Worm (Caenorhabditis elegans) whole organism, L4 larva: ENCODE measurements around the gene mrps-26.
"Not testable (repeated sequence)": the region's sequence is repeated elsewhere in the genome, so short reads cannot be mapped to it uniquely, and the experiment has no call there.

ENCODE experiments used
- D1046.2 ChIP-seq: fragments of 200-800 bp; sonication (Bioruptor generic); IDR thresholded peaks from 2 replicates; pipeline ENCODE4 v1.3.6; 2022; ENCODE audit warnings: missing genetic modification characterization, missing compliant biosample characterization
- F37D6.2 ChIP-seq: sonication (generic microtip); optimal IDR thresholded peaks from 2 replicates; lab custom pipeline; 2016; ENCODE audit warnings: mild to moderate bottlenecking, missing genetic modification characterization, missing compliant biosample characterization
- F49E8.2 ChIP-seq: sonication (generic microtip); optimal IDR thresholded peaks from 2 replicates; lab custom pipeline; 2016; ENCODE audit warnings: missing compliant biosample characterization, mild to moderate bottlenecking, missing genetic modification characterization, borderline replicate concordance
- T20F7.1 ChIP-seq: fragments of 200-800 bp; sonication (Bioruptor generic); optimal IDR thresholded peaks from 2 replicates; lab custom pipeline; 2018; ENCODE audit warnings: mild to moderate bottlenecking, missing genetic modification characterization, missing compliant biosample characterization
- Y48G9A.11 ChIP-seq: fragments of 200-800 bp; sonication (Bioruptor generic); IDR thresholded peaks from 2 replicates; pipeline ENCODE4 v1.3.6; 2022; ENCODE audit warnings: missing genetic modification reagents, missing genetic modification characterization, missing compliant biosample characterization
- ZK337.2 ChIP-seq: fragments of 200-800 bp; sonication (Bioruptor generic); IDR thresholded peaks from 2 replicates; pipeline ENCODE4 v1.3.6; 2022; ENCODE audit warnings: missing genetic modification reagents, missing genetic modification characterization, missing compliant biosample characterization
- aha-1 ChIP-seq: fragments of 150-350 bp; peaks from one replicate; lab custom pipeline; 2014; ENCODE audit warnings: missing biosample characterization, missing genetic modification characterization
- arid-1 ChIP-seq: fragments of 200-800 bp; sonication (Bioruptor generic); conservative IDR thresholded peaks from 2 replicates; pipeline ENCODE4 v1.3.6; 2022; ENCODE audit warnings: missing genetic modification reagents, missing genetic modification characterization, missing compliant biosample characterization
- ceh-20 ChIP-seq: fragments of 200-800 bp; sonication (Bioruptor generic); IDR thresholded peaks from 2 replicates; pipeline ENCODE4 v1.3.6; 2022; ENCODE audit warnings: missing genetic modification reagents, missing genetic modification characterization, missing compliant biosample characterization
- ceh-44 ChIP-seq: fragments of 200-800 bp; sonication (Bioruptor generic); IDR thresholded peaks from 2 replicates; pipeline ENCODE4 v1.3.6; 2022; ENCODE audit warnings: missing genetic modification reagents, missing genetic modification characterization, missing compliant biosample characterization
- ctbp-1 ChIP-seq: fragments of 200-800 bp; sonication (Bioruptor generic); IDR thresholded peaks from 2 replicates; pipeline ENCODE4 v1.3.6; 2022; ENCODE audit warnings: missing genetic modification reagents, missing genetic modification characterization, missing compliant biosample characterization
- daf-16 ChIP-seq, 3 experiments: sonication (generic microtip); optimal IDR thresholded peaks; 2 replicates each; lab custom pipeline; 2016 to 2017; ENCODE audit warnings: missing genetic modification characterization in 3 of 3, missing genetic modification reagents in 3 of 3, mild to moderate bottlenecking in 2 of 3, missing compliant biosample characterization in 2 of 3, missing biosample characterization in 1 of 3, moderate library complexity in 1 of 3
- daf-8 ChIP-seq: fragments of 200-800 bp; sonication (Bioruptor generic); IDR thresholded peaks from 2 replicates; pipeline ENCODE4 v1.3.6; 2022; ENCODE audit warnings: missing genetic modification characterization, missing compliant biosample characterization
- dmd-6 ChIP-seq: fragments of 200-800 bp; sonication (Bioruptor generic); IDR thresholded peaks from 2 replicates; pipeline ENCODE4 v1.3.6; 2022; ENCODE audit warnings: missing genetic modification reagents, missing genetic modification characterization, missing compliant biosample characterization
- dmd-9 ChIP-seq: fragments of 200-800 bp; sonication (Bioruptor generic); IDR thresholded peaks from 2 replicates; pipeline ENCODE4 v1.3.6; 2022; ENCODE audit warnings: missing genetic modification reagents, missing genetic modification characterization, missing compliant biosample characterization
- dpl-1 ChIP-seq: fragments of 150-350 bp; optimal IDR thresholded peaks from 2 replicates; lab custom pipeline; 2014; ENCODE audit warnings: missing biosample characterization, missing genetic modification reagents, missing genetic modification characterization
- duxl-1 ChIP-seq: sonication (generic microtip); optimal IDR thresholded peaks from 2 replicates; lab custom pipeline; 2016; ENCODE audit warnings: mild to moderate bottlenecking, missing genetic modification characterization, moderate library complexity, missing compliant biosample characterization; ENCODE audit not compliant: poor library complexity
- gei-8 ChIP-seq: fragments of 200-800 bp; sonication (Bioruptor generic); optimal IDR thresholded peaks from 2 replicates; lab custom pipeline; 2018; ENCODE audit warnings: mild to moderate bottlenecking, missing genetic modification characterization, missing compliant biosample characterization
- hif-1 ChIP-seq, 2 experiments: sonication (generic microtip); optimal IDR thresholded peaks; 2 replicates each; lab custom pipeline; 2016 to 2017; ENCODE audit warnings: missing compliant biosample characterization in 2 of 2, missing genetic modification characterization in 2 of 2, missing genetic modification reagents in 2 of 2, missing genotype in 2 of 2, mild to moderate bottlenecking in 1 of 2
- hmg-1.1 ChIP-seq: fragments of 200-800 bp; sonication (Bioruptor generic); IDR thresholded peaks from 2 replicates; pipeline ENCODE4 v1.3.6; 2022; ENCODE audit warnings: missing genetic modification reagents, missing genetic modification characterization, missing compliant biosample characterization
- lin-13 ChIP-seq: fragments of 150-350 bp; optimal IDR thresholded peaks from 2 replicates; lab custom pipeline; 2014; ENCODE audit warnings: missing biosample characterization, missing genetic modification reagents, missing genetic modification characterization
- lin-29 ChIP-seq: fragments of 200-800 bp; sonication (Bioruptor generic); IDR thresholded peaks from 2 replicates; pipeline ENCODE4 v1.3.6; 2022; ENCODE audit warnings: missing genetic modification reagents, missing genetic modification characterization, missing compliant biosample characterization
- lin-38 ChIP-seq: fragments of 200-800 bp; sonication (Bioruptor generic); IDR thresholded peaks from 2 replicates; pipeline ENCODE4 v1.3.6; 2022; ENCODE audit warnings: missing genetic modification reagents, missing genetic modification characterization, missing compliant biosample characterization
- lir-3 ChIP-seq: sonication (generic microtip); optimal IDR thresholded peaks from 2 replicates; lab custom pipeline; 2016; ENCODE audit warnings: mild to moderate bottlenecking, missing genetic modification characterization, missing compliant biosample characterization
- madf-9 ChIP-seq: fragments of 200-800 bp; sonication (Bioruptor generic); conservative IDR thresholded peaks from 2 replicates; pipeline ENCODE4 v1.3.6; 2022; ENCODE audit warnings: missing genetic modification reagents, missing genetic modification characterization, missing compliant biosample characterization
- mdt-29 ChIP-seq: fragments of 200-800 bp; sonication (Bioruptor generic); IDR thresholded peaks from 2 replicates; pipeline ENCODE4 v1.3.6; 2022; ENCODE audit warnings: missing genetic modification reagents, missing genetic modification characterization, missing compliant biosample characterization
- mes-2 ChIP-seq: sonication (generic microtip); optimal IDR thresholded peaks from 2 replicates; lab custom pipeline; 2016; ENCODE audit warnings: missing genotype, mild to moderate bottlenecking, missing genetic modification characterization, missing compliant biosample characterization; ENCODE audit not compliant: poor library complexity, severe bottlenecking
- mxl-2 ChIP-seq: fragments of 200-800 bp; sonication (Bioruptor generic); conservative IDR thresholded peaks from 2 replicates; pipeline ENCODE4 v1.3.6; 2022; ENCODE audit warnings: missing genetic modification reagents, missing genetic modification characterization, missing compliant biosample characterization
- mxl-3 ChIP-seq: fragments of 200-800 bp; sonication (Bioruptor generic); optimal IDR thresholded peaks from 2 replicates; lab custom pipeline; 2018; ENCODE audit warnings: mild to moderate bottlenecking, missing genetic modification characterization, missing compliant biosample characterization
- nhr-111 ChIP-seq: fragments of 200-800 bp; sonication (Bioruptor generic); optimal IDR thresholded peaks from 2 replicates; lab custom pipeline; 2018; ENCODE audit warnings: mild to moderate bottlenecking, missing genetic modification characterization, missing compliant biosample characterization
- nhr-48 ChIP-seq: sonication (generic microtip); optimal IDR thresholded peaks from 2 replicates; lab custom pipeline; 2016; ENCODE audit warnings: mild to moderate bottlenecking, missing genetic modification characterization, missing compliant biosample characterization
- nhr-6 ChIP-seq: fragments of 150-350 bp; optimal IDR thresholded peaks from 2 replicates; lab custom pipeline; 2014; ENCODE audit warnings: missing biosample characterization, missing genetic modification characterization
- nhr-77 ChIP-seq: fragments of 150-350 bp; optimal IDR thresholded peaks from 2 replicates; lab custom pipeline; 2014; ENCODE audit warnings: missing biosample characterization, missing genetic modification characterization
- php-3 ChIP-seq: fragments of 200-800 bp; sonication (Bioruptor generic); IDR thresholded peaks from 2 replicates; pipeline ENCODE4 v1.3.6; 2022; ENCODE audit warnings: missing genetic modification reagents, missing genetic modification characterization, missing compliant biosample characterization
- rbr-2 ChIP-seq: sonication (generic microtip); optimal IDR thresholded peaks from 2 replicates; lab custom pipeline; 2016; ENCODE audit warnings: missing genotype, missing genetic modification characterization, missing compliant biosample characterization
- spr-1 ChIP-seq: sonication (generic microtip); optimal IDR thresholded peaks from 2 replicates; lab custom pipeline; 2016; ENCODE audit warnings: mild to moderate bottlenecking, missing genetic modification characterization, missing compliant biosample characterization
- zfp-2 ChIP-seq: sonication (generic microtip); optimal IDR thresholded peaks from 2 replicates; lab custom pipeline; 2016; ENCODE audit warnings: mild to moderate bottlenecking, missing genetic modification characterization, missing compliant biosample characterization
- zfp-3 ChIP-seq: fragments of 200-800 bp; sonication (Bioruptor generic); conservative IDR thresholded peaks from 2 replicates; pipeline ENCODE4 v1.3.6; 2022; ENCODE audit warnings: missing genetic modification reagents, missing genetic modification characterization, missing compliant biosample characterization
- zip-2 ChIP-seq: fragments of 150-350 bp; optimal IDR thresholded peaks from 2 replicates; lab custom pipeline; 2014; ENCODE audit warnings: missing biosample characterization, missing genetic modification characterization

Gene mrps-26

DNA sequence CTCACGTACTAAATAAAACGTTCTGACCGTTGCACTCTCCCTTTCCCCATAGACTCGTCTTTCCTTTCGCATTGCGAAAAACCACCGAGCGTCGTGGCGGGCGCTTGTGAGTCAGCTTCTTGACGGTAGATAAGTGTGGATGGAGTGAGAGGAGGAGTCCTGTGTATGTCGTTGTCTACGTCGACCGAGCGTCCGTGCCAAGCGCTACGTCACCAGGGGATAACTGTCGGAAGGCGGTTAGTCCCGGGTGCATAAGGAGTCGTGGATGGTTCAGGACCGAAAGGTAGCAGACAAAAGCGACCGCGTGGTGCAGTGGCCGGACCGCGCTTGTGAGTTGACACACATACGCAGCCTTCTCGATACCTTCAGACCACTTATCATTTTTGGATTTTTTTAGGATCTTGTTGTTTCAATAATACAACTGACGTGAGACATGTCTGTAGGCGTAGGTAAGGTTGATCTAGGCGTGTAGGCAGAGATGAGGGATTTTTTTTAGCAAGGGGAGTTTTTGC, 23.2 kb upstream of the mrps-26 start (continued):
- peak; percentile 86 for TF ChIP-seq mxl-3 (GFP tag; lab: Kevin White, UChicago)
- TF ChIP-seq Y48G9A.11, result peak; percentile 70; the same call in 1 of the 2 replicates
- peak; percentile 53; the same call in 1 of the 2 replicates for TF ChIP-seq zfp-3 (GFP tag; lab: Robert Waterston, UW)
- peak; percentile 23 for TF ChIP-seq mes-2 (tag; lab: Kevin White, UChicago)
- TF ChIP-seq dmd-9, result 0 out of 2 replicates have a peak, but pooled peaks have one; percentile 8
- peak; percentile 55 for TF ChIP-seq F49E8.2 (tag; lab: Kevin White, UChicago)
- peak; percentile 64 for TF ChIP-seq madf-9
- peak; percentile 37 for TF ChIP-seq gei-8 (GFP tag; lab: Kevin White, UChicago)
- peak; percentile 80 for TF ChIP-seq lin-38 (GFP tag; lab: Robert Waterston, UW)
- TF ChIP-seq hmg-1.1, result peak; percentile 81; the same call in 1 of the 2 replicates
- TF ChIP-seq aha-1 (tag; lab: Kevin White, UChicago), result peak; percentile 14
- peak; percentile 47; the same call in 1 of the 2 replicates for TF ChIP-seq ZK337.2
- TF ChIP-seq hif-1 (tag; optimal IDR thresholded peaks at IDR 0.05; lab: Kevin White, UChicago), result peak; percentile 41 to 62
- peak; percentile 76 for TF ChIP-seq php-3 (GFP tag; lab: Robert Waterston, UW)
- TF ChIP-seq T20F7.1 (GFP tag; lab: Kevin White, UChicago), result peak; percentile 52
- TF ChIP-seq mdt-29, result peak; percentile 76
- peak; percentile 74 for TF ChIP-seq dmd-6 (GFP tag; lab: Robert Waterston, UW)
- peak; percentile 29 for TF ChIP-seq nhr-6 (tag; lab: Kevin White, UChicago)
- TF ChIP-seq nhr-111, result peak; percentile 35
- TF ChIP-seq zip-2 (tag; lab: Kevin White, UChicago), result peak; percentile 52
- peak; percentile 6; the same call in 1 of the 2 replicates for TF ChIP-seq ceh-44 (GFP tag; lab: Robert Waterston, UW)
- peak; percentile 78; the same call in 1 of the 2 replicates for TF ChIP-seq ceh-20
- peak; percentile 27 for TF ChIP-seq nhr-77 (tag; lab: Kevin White, UChicago)
- TF ChIP-seq zfp-2 (tag; lab: Kevin White, UChicago), result peak; percentile 11
- peak; percentile 88; the same call in 1 of the 2 replicates for TF ChIP-seq daf-8
- peak; percentile 57 to 83 for TF ChIP-seq daf-16 (GFP tag; optimal IDR thresholded peaks at IDR 0.05; lab: Kevin White, UChicago)
- TF ChIP-seq daf-16 (tag; optimal IDR thresholded peaks at IDR 0.05; lab: Kevin White, UChicago), result not testable (repeated sequence)
- peak; percentile 70 for TF ChIP-seq lin-13
- TF ChIP-seq spr-1 (tag; lab: Kevin White, UChicago), result peak; percentile 78
- TF ChIP-seq rbr-2 (tag; lab: Kevin White, UChicago), result peak; percentile 78
- peak; percentile 51 for TF ChIP-seq duxl-1 (tag; lab: Kevin White, UChicago)
- 0 out of 2 replicates have a peak, but pooled peaks have one; percentile 18 for TF ChIP-seq mxl-2
- TF ChIP-seq lir-3, result peak; percentile 43
- TF ChIP-seq ctbp-1 (GFP tag; lab: Robert Waterston, UW), result peak; percentile 84
- 0 out of 2 replicates have a peak, but pooled peaks have one; percentile 49 for TF ChIP-seq D1046.2 (GFP tag; lab: Robert Waterston, UW)
- peak; percentile 77 for TF ChIP-seq nhr-48 (tag; lab: Kevin White, UChicago)
- peak; percentile 82; the same call in 1 of the 2 replicates for TF ChIP-seq arid-1 (GFP tag; lab: Robert Waterston, UW)
- TF ChIP-seq F37D6.2 (tag; lab: Kevin White, UChicago), result peak; percentile 57
- peak; percentile 41 for TF ChIP-seq dpl-1 (GFP tag; lab: Kevin White, UChicago)
- TF ChIP-seq lin-29 (GFP tag; lab: Robert Waterston, UW), result peak; percentile 53; the same call in 1 of the 2 replicates
